Worm (Caenorhabditis elegans): Measurements from ENCODE around the gene sri-47.
"Not testable (repeated sequence)": the region's sequence is repeated elsewhere in the genome, so short reads cannot be mapped to it uniquely, and the experiment has no call there.

sri-47 gene

DNA sequence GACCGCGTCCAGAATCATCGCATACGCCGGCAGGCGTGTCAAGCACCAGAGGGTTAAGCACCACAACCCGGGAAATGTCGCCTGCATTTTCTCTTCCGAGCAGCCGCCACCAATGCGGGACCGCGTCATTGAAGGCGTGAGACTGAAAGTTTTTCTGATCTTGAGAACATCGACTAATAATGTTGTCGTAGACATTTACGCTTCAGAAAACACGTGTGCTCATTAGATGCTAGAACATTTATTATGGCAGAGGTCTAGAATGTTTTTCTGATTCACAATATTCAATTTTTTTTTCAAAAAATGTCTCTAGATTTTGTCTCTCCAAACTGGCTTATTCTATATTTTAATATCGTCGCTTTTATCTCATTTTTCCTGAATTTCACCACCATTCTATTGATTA lies at the start of gene sri-47:
Gene sri-47, plus strand, starts transcription at position 301 of the 400 bp plus-strand sequence.
- TF ChIP-seq unc-62 (GFP tag; optimal IDR thresholded peaks at IDR 0.05): no peak

DNA sequence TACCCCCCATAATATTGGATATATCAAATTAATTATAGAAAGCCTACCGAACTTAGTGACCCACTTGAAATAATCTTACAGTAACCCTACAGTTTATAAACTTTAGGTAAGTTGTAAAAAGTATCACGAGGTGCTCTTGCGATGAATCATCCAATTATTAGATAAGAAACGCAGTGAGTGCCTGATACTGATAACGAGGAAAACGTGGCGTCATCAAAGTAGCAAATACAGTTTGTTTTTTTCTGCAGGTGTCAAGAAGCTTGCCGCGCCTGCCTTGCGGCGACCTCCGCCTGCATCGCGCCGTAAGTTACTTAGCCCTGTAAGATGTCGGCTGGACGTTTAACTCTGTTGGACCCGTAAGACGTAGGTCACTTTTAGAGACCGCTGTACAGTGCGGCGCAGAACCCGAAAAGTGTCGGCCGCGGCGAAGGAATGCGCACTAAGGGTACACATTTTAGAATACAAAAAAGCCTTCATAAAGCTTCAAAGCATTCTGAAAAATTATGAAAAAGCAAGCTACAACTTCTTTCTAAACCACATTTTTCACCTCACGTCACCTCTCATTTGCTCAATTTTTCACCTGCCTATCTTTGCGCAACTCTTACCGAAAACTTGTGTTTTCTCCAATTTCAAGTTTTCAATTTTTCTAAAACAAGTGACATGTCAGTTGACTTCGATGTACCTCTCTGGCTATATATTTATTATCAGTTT lies 46.3 kb upstream of the sri-47 start, which contains the start of gene sri-38:
Gene sri-38, plus strand, starts transcription at position 661 of the 711 bp plus-strand sequence.
- no peak for TF ChIP-seq unc-62 (GFP tag; optimal IDR thresholded peaks at IDR 0.05)

DNA sequence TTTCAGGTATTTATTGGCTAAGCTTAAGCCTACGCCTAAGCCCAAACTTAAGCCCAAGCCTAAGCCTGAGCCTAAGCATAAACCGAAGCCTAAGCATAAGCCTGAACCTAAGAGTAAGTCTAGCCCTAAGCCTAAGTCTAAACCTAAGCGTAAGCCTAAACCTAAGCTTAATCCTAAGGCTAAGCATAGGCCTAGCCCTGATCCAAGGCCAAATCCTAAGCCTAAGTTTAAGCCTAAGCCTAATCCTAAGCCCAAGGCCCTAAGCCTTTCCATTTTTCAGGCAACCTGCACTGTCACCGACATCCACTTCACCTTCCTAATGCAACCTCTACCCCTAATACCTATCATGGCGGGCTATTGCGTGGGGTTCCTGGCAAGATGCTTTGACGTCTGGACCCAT lies 45.7 kb upstream of the sri-47 start:
- no peak for TF ChIP-seq unc-62 (GFP tag; optimal IDR thresholded peaks at IDR 0.05)

DNA sequence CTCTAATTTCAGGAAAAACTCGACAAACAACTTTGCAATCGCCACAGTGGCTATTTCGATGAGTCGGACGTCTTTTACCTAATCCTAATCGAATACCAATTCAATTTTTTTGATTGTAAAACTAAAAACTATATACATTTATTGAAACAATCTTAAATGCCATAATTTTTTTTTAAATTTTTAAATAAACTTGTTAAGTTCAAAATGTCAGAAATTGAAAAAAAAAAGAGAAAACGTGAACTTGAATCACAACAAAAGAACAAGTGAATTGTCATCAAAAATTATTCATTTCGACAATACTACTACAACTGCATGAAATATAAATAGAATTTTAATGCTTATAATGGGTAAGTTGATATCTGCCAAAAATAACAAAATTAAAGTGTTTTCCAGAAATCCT lies 44.4 kb upstream of the sri-47 start, which contains the start of gene D2062.13:
Gene D2062.13, plus strand, starts transcription at position 301 of the 400 bp plus-strand sequence.
- TF ChIP-seq unc-62 (GFP tag; optimal IDR thresholded peaks at IDR 0.05): not testable (repeated sequence)

DNA sequence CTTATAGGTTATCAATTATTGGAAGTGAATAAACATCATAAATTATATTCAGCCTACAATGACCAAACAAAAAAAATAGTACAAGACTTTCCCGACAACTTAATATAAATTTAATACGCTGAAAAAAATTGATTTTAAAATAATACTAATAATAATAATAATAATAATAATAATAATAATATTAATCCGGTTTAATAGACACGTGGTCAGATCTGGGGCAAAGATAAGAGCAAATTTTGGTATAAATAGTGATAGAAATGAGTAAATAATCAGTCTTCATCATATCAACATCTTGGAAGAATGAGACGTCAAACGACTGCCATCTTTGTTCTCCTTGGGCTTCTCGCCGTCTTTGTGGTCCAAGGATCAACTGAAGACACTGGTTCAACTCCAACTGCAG lies 40.1 kb upstream of the sri-47 start, which contains the start of gene msrp-5:
Gene msrp-5, plus strand, starts transcription at position 301 of the 400 bp plus-strand sequence.
- not testable (repeated sequence) for TF ChIP-seq unc-62 (GFP tag; optimal IDR thresholded peaks at IDR 0.05)

DNA sequence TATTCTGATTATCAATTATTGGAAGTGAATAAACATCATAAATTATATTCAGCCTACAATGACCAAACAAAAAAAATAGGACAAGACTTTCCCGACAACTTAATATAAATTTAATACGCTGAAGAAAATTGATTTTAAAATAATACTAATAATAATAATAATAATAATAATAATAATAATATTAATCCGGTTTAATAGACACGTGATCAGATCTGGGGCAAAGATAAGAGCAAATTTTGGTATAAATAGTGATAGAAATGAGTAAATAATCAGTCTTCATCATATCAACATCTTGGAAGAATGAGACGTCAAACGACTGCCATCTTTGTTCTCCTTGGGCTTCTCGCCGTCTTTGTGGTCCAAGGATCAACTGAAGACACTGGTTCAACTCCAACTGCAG lies 37.6 kb upstream of the sri-47 start, which contains the start of gene msrp-6:
Gene msrp-6, plus strand, starts transcription at position 301 of the 400 bp plus-strand sequence.
- TF ChIP-seq unc-62 (GFP tag; optimal IDR thresholded peaks at IDR 0.05): not testable (repeated sequence)

DNA sequence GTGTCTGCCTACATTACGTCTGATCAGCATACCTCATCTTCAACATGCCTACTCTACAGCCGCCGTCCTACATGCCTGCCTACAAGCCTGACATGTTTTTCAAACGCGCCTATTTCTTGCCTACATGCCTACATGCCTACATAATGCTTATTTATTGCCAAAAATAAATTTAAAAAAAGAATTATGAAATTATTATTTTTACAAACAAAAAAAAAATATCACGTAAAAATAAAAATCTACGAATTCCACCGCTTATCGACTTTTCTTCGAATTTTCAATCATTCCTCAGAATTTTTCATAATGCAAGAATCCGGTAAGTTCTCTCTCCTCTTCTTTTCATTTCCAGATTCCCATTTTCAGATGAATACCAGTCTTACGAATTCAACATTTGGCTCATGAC lies 34.2 kb upstream of the sri-47 start, which contains the start of gene D2062.5:
Gene D2062.5, plus strand, starts transcription at position 301 of the 400 bp plus-strand sequence.
- no peak for TF ChIP-seq unc-62 (GFP tag; optimal IDR thresholded peaks at IDR 0.05)

DNA sequence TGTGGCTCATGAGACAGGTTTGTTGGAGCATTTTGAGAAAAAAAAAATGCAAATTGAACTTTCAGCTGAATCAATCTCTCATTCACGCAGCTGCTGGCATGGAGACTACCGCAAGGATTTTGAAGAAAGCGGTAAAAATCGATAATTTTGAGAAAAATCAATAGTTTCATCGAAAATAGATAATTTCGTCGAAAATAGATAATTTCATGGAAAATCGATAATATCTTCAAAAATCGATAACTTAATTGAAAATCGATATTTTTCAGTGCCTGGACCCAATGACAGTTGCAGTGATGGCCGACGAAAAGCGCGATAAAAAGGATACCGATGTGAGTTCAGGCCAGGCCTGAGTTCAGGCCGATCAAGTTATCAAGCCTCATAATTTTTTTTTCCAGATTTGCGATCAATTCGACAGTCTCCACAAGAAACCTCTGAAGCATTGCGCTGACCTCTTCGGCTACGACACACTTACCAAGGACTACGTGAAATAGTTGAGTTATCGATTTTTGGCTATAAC lies 33.7 kb upstream of the sri-47 start, which contains the start of gene D2062.4:
Gene D2062.4, plus strand, starts transcription at position 467 of the 517 bp plus-strand sequence.
- not testable (repeated sequence) for TF ChIP-seq unc-62 (GFP tag; optimal IDR thresholded peaks at IDR 0.05)

DNA sequence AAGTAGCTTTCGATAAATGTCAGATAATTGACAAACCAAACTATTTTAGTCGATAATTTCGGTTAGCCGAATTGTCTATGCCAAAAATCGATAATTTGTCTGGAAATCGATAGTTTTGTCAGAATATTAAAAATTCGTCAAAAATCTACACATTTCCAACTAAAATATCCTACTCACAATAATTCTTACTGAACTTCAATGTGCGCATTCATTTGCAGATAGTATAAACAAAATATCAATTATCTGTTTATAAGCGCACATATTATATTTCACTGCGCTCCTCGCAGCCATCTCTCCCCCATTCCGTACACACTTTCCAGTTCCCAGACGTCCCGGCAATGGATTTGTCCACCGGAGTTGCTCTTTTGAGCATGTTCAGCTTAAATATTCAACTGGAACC lies 31.9 kb upstream of the sri-47 start, which contains the start of gene lgc-28:
Gene lgc-28, plus strand, starts transcription at position 301 of the 400 bp plus-strand sequence.
- no peak for TF ChIP-seq unc-62 (GFP tag; optimal IDR thresholded peaks at IDR 0.05)

DNA sequence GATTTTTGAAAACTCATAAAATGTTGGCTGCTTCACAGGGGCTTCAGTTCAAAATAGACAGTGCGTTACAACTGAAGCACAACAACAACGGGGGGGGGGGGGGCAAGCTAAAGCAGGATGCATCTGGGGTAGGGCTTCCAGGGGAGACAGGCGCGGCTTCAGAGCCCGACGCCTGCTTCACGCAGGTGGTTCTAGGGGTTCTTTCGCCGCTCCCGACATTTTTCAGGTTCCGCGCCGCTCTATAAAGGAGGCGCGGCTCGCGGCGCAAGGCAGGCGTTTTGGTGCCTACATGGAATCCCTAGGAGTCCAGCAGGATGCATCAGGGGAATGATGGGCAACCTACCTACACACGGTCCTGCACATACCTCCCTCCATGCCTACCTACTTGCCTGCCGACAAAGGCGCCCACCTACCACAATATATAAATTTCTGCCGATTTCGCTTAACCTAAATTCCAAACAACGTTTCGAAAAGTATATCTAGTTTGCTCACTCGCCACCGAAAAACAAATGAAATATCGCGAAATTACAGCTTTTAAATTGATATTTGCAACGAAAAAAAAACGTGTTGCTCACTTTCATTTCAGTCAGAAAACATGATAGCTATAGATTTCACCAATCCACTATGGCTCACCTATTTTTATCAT lies 29.4 kb upstream of the sri-47 start, which contains the start of gene sri-71:
Gene sri-71, plus strand, starts transcription at position 596 of the 646 bp plus-strand sequence.
- TF ChIP-seq unc-62 (GFP tag; optimal IDR thresholded peaks at IDR 0.05): no peak

DNA sequence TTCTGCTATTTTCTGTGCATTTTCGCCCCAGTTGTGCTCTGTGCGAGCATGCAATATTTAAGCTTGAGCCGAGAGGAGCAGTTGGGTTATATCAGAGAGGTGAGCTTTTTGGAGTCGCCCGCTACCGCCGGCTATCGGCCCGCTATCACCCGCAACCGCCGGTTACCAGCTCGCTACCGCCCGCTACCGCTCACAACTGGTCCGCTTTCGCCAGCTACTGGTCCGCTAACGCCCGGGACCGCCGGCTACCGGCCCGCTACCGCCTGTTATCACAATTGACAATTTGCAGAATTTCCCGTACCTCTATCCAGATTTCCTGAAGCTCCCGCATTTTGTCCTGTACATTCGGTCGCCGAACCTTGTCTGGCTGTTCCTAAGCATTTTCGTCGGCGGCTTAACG lies 28.3 kb upstream of the sri-47 start:
- TF ChIP-seq unc-62 (GFP tag; optimal IDR thresholded peaks at IDR 0.05): no peak

DNA sequence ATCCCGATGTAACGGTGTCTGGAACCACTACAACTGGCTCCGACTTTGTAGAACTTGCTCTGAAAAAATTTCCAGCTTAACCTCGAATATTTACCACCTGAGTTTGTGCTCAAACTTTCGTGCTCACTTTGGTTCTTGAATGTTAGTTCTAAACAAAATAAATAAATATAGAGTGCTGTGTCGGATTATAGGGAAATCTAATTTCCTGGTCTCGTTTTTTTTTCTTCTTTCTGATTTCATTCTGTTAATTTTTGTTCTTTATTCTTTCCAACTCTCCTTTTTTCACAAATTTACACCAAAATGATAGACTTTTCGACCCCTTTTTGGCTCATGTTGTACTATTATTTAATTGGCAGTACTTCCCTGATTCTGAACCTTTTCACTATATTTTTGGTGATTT lies 27.4 kb upstream of the sri-47 start, which contains the start of gene sri-37:
Gene sri-37, plus strand, starts transcription at position 301 of the 400 bp plus-strand sequence.
- TF ChIP-seq unc-62 (GFP tag; optimal IDR thresholded peaks at IDR 0.05): no peak

DNA sequence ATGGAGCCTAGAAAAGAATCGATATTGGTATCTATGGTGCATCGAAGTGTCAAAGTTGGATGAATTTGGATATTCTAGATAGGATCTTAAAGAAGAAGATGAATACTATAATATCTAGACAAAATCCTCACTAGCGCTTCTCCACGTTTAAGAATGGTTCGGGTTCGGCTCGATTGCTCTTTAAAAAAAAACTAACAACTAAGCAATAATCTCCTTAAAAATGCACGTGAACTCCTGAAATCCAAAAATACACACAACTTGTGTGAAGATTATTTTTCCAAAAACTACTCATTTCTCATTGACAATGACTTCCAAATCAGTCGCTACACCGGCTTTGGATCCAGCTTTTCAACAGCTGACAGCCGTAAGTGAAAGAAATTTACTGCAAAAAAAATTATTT lies 25.5 kb upstream of the sri-47 start, which contains the start of gene D2062.1:
Gene D2062.1, plus strand, starts transcription at position 301 of the 400 bp plus-strand sequence.
- no peak for TF ChIP-seq unc-62 (GFP tag; optimal IDR thresholded peaks at IDR 0.05)

DNA sequence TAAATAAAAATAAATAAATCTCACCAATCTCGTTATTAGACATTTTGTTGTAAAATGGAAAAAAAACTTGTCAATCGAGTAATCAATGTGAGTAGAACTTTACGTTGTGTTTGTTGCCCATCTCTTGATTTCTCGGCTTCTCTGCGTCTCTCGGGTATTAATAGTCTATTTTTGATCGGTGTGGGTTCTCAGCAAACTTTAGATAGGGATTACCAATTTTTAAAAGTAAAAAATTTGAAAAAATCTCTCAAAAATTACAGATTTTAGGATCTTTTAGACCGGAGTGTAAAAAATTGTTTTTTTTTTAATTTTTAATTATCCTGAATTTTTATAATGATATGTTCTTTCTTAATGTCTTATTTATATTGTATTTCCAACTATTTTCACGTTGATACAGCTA lies 19.3 kb upstream of the sri-47 start, which contains the start of gene F22E5.21:
Gene F22E5.21, minus strand, starts transcription at position 101 of the 400 bp plus-strand sequence.
- no peak for TF ChIP-seq unc-62 (GFP tag; optimal IDR thresholded peaks at IDR 0.05)

DNA sequence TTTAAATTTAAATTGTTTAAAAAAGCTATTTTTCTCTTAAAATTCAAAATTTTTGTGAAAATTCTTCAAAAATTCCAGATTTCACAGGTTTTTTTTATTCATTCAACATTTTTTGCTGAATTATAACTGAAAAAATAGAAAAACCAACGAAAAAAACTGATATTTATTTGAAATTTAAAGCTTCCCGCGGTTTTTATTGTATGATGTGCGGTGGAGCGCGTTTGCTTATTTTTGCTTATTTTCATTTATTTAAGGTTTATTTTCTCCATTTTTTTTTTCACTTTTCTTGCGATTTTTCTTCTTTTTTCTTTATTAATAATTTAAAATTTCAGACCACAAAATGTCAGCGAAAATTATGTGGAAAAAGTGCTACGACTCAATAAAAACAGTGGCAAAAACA lies 18.6 kb upstream of the sri-47 start, which contains the start of gene F22E5.9:
Gene F22E5.9, plus strand, starts transcription at position 327 of the 400 bp plus-strand sequence.
- no peak for TF ChIP-seq unc-62 (GFP tag; optimal IDR thresholded peaks at IDR 0.05)

Measured in whole organism, dauer.